Fruit fly (Drosophila melanogaster) whole organism, embryonic: Measurements from ENCODE around the gene CG3546.

Experiments
- Ada2b ChIP-seq: fragments of 200-800 bp; sonication (Bioruptor generic); IDR thresholded peaks from 2 replicates; pipeline ENCODE4 v1.3.6; 2022; ENCODE audit warnings: missing biosample characterization, missing genetic modification characterization
- Adf1 ChIP-seq: fragments of 200-800 bp; sonication (Bioruptor generic); IDR thresholded peaks from 2 replicates; pipeline ENCODE4 v1.3.6; 2022; ENCODE audit warnings: missing biosample characterization, missing genetic modification characterization
- Asciz ChIP-seq: fragments of 200-800 bp; sonication (Bioruptor generic); optimal IDR thresholded peaks from 2 replicates; lab custom pipeline; 2017; ENCODE audit warnings: missing biosample characterization, mild to moderate bottlenecking, missing genetic modification characterization, missing genetic modification reagents
- Awh ChIP-seq: fragments of 200-800 bp; sonication (Bioruptor generic); IDR thresholded peaks from 2 replicates; pipeline ENCODE4, ENCODE4 v1.3.6; 2022; ENCODE audit warnings: missing biosample characterization, missing genetic modification characterization
- Blimp-1 ChIP-seq: fragments of 200-800 bp; sonication (Bioruptor generic); optimal IDR thresholded peaks from 3 replicates; lab custom pipeline; 2018; ENCODE audit warnings: missing biosample characterization, missing genetic modification characterization, mild to moderate bottlenecking, moderate library complexity, missing genetic modification reagents
- CG10654 ChIP-seq: fragments of 200-800 bp; sonication (Bioruptor generic); optimal IDR thresholded peaks from 2 replicates; lab custom pipeline; 2016; ENCODE audit warnings: missing biosample characterization, missing genetic modification characterization
- CG11504 ChIP-seq: fragments of 200-800 bp; sonication (Bioruptor generic); optimal IDR thresholded peaks from 3 replicates; lab custom pipeline; 2019; ENCODE audit warnings: missing biosample characterization, mild to moderate bottlenecking, missing genetic modification characterization, moderate library complexity
- CG14710 ChIP-seq: fragments of 200-800 bp; sonication (Bioruptor generic); optimal IDR thresholded peaks from 3 replicates; lab custom pipeline; 2019; ENCODE audit warnings: missing biosample characterization, mild to moderate bottlenecking, missing genetic modification characterization, moderate library complexity
- CG16813 ChIP-seq: fragments of 200-800 bp; sonication (Bioruptor generic); IDR thresholded peaks from 3 replicates; pipeline ENCODE4 v1.3.6; 2022; ENCODE audit warnings: missing biosample characterization, missing genetic modification characterization; ENCODE audit not compliant: partially characterized antibody
- CG16863 ChIP-seq: fragments of 200-800 bp; sonication (Bioruptor generic); optimal IDR thresholded peaks from 3 replicates; lab custom pipeline; 2016; ENCODE audit warnings: missing biosample characterization, missing genetic modification characterization
- CG18262 ChIP-seq: fragments of 200-800 bp; optimal IDR thresholded peaks from 3 replicates; lab custom pipeline; 2019; ENCODE audit warnings: missing biosample characterization, mild to moderate bottlenecking, missing genetic modification characterization, moderate library complexity
- CG2199 ChIP-seq: fragments of 200-800 bp; sonication (Bioruptor generic); IDR thresholded peaks from 3 replicates; pipeline ENCODE4 v1.3.6; 2022; ENCODE audit warnings: missing biosample characterization, missing genetic modification characterization
- CG31365 ChIP-seq: fragments of 200-800 bp; sonication (Bioruptor generic); optimal IDR thresholded peaks from 2 replicates; lab custom pipeline; 2018; ENCODE audit warnings: missing biosample characterization, mild to moderate bottlenecking, missing genetic modification characterization
- CG32772 ChIP-seq: fragments of 200-800 bp; sonication (Bioruptor generic); IDR thresholded peaks from 2 replicates; pipeline ENCODE4 v1.3.6; 2022; ENCODE audit warnings: missing biosample characterization, missing genetic modification characterization
- CG33557 ChIP-seq: fragments of 200-800 bp; sonication (Bioruptor generic); optimal IDR thresholded peaks from 2 replicates; lab custom pipeline; 2019; ENCODE audit warnings: missing biosample characterization, mild to moderate bottlenecking, missing genetic modification characterization, moderate library complexity
- CG3726 ChIP-seq: fragments of 200-800 bp; sonication (Bioruptor generic); IDR thresholded peaks from 3 replicates; pipeline ENCODE4, ENCODE4 v1.3.6; 2022; ENCODE audit warnings: missing biosample characterization, missing genetic modification characterization
- CG3838 ChIP-seq: fragments of 200-800 bp; sonication (Bioruptor generic); optimal IDR thresholded peaks from 3 replicates; lab custom pipeline; 2016; ENCODE audit warnings: missing biosample characterization, missing genetic modification characterization
- CG43689 ChIP-seq: fragments of 200-800 bp; sonication (Bioruptor generic); IDR thresholded peaks from 2 replicates; pipeline ENCODE4 v1.3.6; 2022; ENCODE audit warnings: missing biosample characterization, missing genetic modification characterization
- CG4404 ChIP-seq: fragments of 200-800 bp; sonication (Bioruptor generic); IDR thresholded peaks from 2 replicates; pipeline ENCODE4 v1.3.6; 2022; ENCODE audit warnings: missing biosample characterization, missing genetic modification characterization
- CG5245 ChIP-seq: fragments of 200-800 bp; sonication (Bioruptor generic); optimal IDR thresholded peaks from 3 replicates; lab custom pipeline; 2016; ENCODE audit warnings: missing biosample characterization, missing genetic modification characterization
- CG7271 ChIP-seq: fragments of 200-800 bp; sonication (Bioruptor generic); optimal IDR thresholded peaks from 2 replicates; lab custom pipeline; 2018; ENCODE audit warnings: missing biosample characterization, mild to moderate bottlenecking, missing genetic modification characterization, moderate library complexity
- CG8359 ChIP-seq: fragments of 200-800 bp; sonication (Bioruptor generic); optimal IDR thresholded peaks from 2 replicates; lab custom pipeline; 2017; ENCODE audit warnings: missing biosample characterization, mild to moderate bottlenecking, missing genetic modification characterization, borderline replicate concordance
- CG8765 ChIP-seq: fragments of 200-800 bp; sonication (Bioruptor generic); IDR thresholded peaks from 2 replicates; pipeline ENCODE4 v1.3.6; 2022; ENCODE audit warnings: missing biosample characterization, missing genetic modification characterization
- CG8944 ChIP-seq: fragments of 200-800 bp; sonication (Bioruptor generic); optimal IDR thresholded peaks from 3 replicates; lab custom pipeline; 2016; ENCODE audit warnings: missing biosample characterization, missing genetic modification characterization
- CoRest ChIP-seq: fragments of 200-800 bp; sonication (Bioruptor generic); optimal IDR thresholded peaks from 3 replicates; lab custom pipeline; 2018; ENCODE audit warnings: missing biosample characterization, mild to moderate bottlenecking, missing genetic modification characterization, moderate library complexity
- E2f2 ChIP-seq: fragments of 200-800 bp; sonication (Bioruptor generic); IDR thresholded peaks from 2 replicates; pipeline ENCODE4 v1.3.6; 2022; ENCODE audit warnings: missing biosample characterization, missing genetic modification characterization
- Ets97D ChIP-seq: fragments of 200-800 bp; sonication (Bioruptor generic); optimal IDR thresholded peaks from 3 replicates; lab custom pipeline; 2016; ENCODE audit warnings: missing biosample characterization, missing genetic modification characterization
- Fer2 ChIP-seq: fragments of 200-800 bp; sonication (Bioruptor generic); optimal IDR thresholded peaks from 2 replicates; lab custom pipeline; 2018; ENCODE audit warnings: missing biosample characterization, mild to moderate bottlenecking, missing genetic modification characterization, moderate library complexity
- Gsc ChIP-seq: fragments of 200-800 bp; sonication (Bioruptor generic); IDR thresholded peaks from 2 replicates; pipeline ENCODE4 v1.3.6; 2022; ENCODE audit warnings: missing biosample characterization, missing genetic modification characterization
- Gug ChIP-seq: fragments of 200-800 bp; sonication (Bioruptor generic); IDR thresholded peaks from 4 replicates; pipeline ENCODE4 v1.3.6; 2022; ENCODE audit warnings: missing biosample characterization, missing genetic modification characterization
- HHEX ChIP-seq: fragments of 200-800 bp; sonication (Bioruptor generic); optimal IDR thresholded peaks from 3 replicates; lab custom pipeline; 2017; ENCODE audit warnings: missing biosample characterization, mild to moderate bottlenecking, missing genetic modification characterization, missing genetic modification reagents
- Lpt ChIP-seq: fragments of >200 bp; optimal IDR thresholded peaks from 2 replicates; lab custom pipeline; 2018; ENCODE audit warnings: missing biosample characterization, missing genetic modification characterization
- NFAT ChIP-seq: fragments of 200-800 bp; sonication (Bioruptor generic); IDR thresholded peaks from 2 replicates; pipeline ENCODE4 v1.3.6; 2022; ENCODE audit warnings: missing biosample characterization, missing genetic modification characterization
- NfI ChIP-seq: fragments of 200-800 bp; sonication (Bioruptor generic); optimal IDR thresholded peaks from 3 replicates; lab custom pipeline; 2018; ENCODE audit warnings: missing biosample characterization, mild to moderate bottlenecking, missing genetic modification characterization, moderate library complexity
- Sry-δ ChIP-seq: fragments of 200-800 bp; sonication (Bioruptor generic); optimal IDR thresholded peaks from 2 replicates; lab custom pipeline; 2016; ENCODE audit warnings: missing biosample characterization, missing genetic modification characterization
- ap ChIP-seq: fragments of 200-800 bp; sonication (Bioruptor generic); IDR thresholded peaks from 2 replicates; pipeline ENCODE4 v1.3.6; 2022; ENCODE audit warnings: missing biosample characterization, missing genetic modification characterization
- az2 ChIP-seq: fragments of 200-800 bp; sonication (Bioruptor generic); optimal IDR thresholded peaks from 3 replicates; lab custom pipeline; 2016; ENCODE audit warnings: missing biosample characterization, missing genetic modification characterization
- chinmo ChIP-seq: fragments of 200-800 bp; sonication (Bioruptor generic); IDR thresholded peaks from 4 replicates; pipeline ENCODE4 v1.3.6; 2022; ENCODE audit warnings: missing biosample characterization, missing genetic modification characterization; ENCODE audit not compliant: partially characterized antibody
- chm ChIP-seq: fragments of 200-800 bp; sonication (Bioruptor generic); IDR thresholded peaks from 2 replicates; pipeline ENCODE4 v1.3.6; 2022; ENCODE audit warnings: missing biosample characterization, missing genetic modification characterization
- da ChIP-seq: fragments of 200-800 bp; sonication (Bioruptor generic); optimal IDR thresholded peaks from 2 replicates; lab custom pipeline; 2016; ENCODE audit warnings: missing biosample characterization, missing genetic modification characterization
- dati ChIP-seq: fragments of 200-800 bp; sonication (Bioruptor generic); IDR thresholded peaks from 2 replicates; pipeline ENCODE4 v1.3.6; 2022; ENCODE audit warnings: missing biosample characterization, missing genetic modification characterization
- emc ChIP-seq: fragments of 200-800 bp; sonication (Bioruptor generic); optimal IDR thresholded peaks from 2 replicates; lab custom pipeline; 2016; ENCODE audit warnings: missing biosample characterization, missing genetic modification characterization
- eve ChIP-seq, 2 experiments: fragments of >200 bp; optimal IDR thresholded peaks; 2 replicates each; lab custom pipeline; 2017; ENCODE audit warnings: missing biosample characterization in 2 of 2, missing genetic modification characterization in 2 of 2
- ewg ChIP-seq: fragments of 200-800 bp; sonication (Bioruptor generic); optimal IDR thresholded peaks from 3 replicates; lab custom pipeline; 2017; ENCODE audit warnings: mild to moderate bottlenecking, missing biosample characterization, missing genetic modification reagents, missing genetic modification characterization
- fu2 ChIP-seq: fragments of 200-800 bp; sonication (Bioruptor generic); optimal IDR thresholded peaks from 2 replicates; lab custom pipeline; 2016; ENCODE audit warnings: missing biosample characterization, missing genetic modification characterization
- jigr1 ChIP-seq: fragments of 200-800 bp; sonication (Bioruptor generic); IDR thresholded peaks from 3 replicates; pipeline ENCODE4 v1.3.6; 2022; ENCODE audit warnings: missing biosample characterization, missing genetic modification characterization
- stc ChIP-seq: fragments of 200-800 bp; sonication (Bioruptor generic); IDR thresholded peaks from 2 replicates; pipeline ENCODE4 v1.3.6; 2022; ENCODE audit warnings: missing biosample characterization, missing genetic modification characterization
- vnd ChIP-seq: fragments of 200-800 bp; sonication (Bioruptor generic); IDR thresholded peaks from 3 replicates; pipeline ENCODE4 v1.3.6; 2022; ENCODE audit warnings: missing biosample characterization, missing genetic modification characterization; ENCODE audit not compliant: partially characterized antibody
- yki ChIP-seq: fragments of >200 bp; optimal IDR thresholded peaks from 3 replicates; lab custom pipeline; 2018
- zen ChIP-seq: fragments of 200-800 bp; sonication (Bioruptor generic); optimal IDR thresholded peaks from 3 replicates; lab custom pipeline; 2018; ENCODE audit warnings: missing biosample characterization, mild to moderate bottlenecking, missing genetic modification characterization, moderate library complexity

CG3546 gene

DNA sequence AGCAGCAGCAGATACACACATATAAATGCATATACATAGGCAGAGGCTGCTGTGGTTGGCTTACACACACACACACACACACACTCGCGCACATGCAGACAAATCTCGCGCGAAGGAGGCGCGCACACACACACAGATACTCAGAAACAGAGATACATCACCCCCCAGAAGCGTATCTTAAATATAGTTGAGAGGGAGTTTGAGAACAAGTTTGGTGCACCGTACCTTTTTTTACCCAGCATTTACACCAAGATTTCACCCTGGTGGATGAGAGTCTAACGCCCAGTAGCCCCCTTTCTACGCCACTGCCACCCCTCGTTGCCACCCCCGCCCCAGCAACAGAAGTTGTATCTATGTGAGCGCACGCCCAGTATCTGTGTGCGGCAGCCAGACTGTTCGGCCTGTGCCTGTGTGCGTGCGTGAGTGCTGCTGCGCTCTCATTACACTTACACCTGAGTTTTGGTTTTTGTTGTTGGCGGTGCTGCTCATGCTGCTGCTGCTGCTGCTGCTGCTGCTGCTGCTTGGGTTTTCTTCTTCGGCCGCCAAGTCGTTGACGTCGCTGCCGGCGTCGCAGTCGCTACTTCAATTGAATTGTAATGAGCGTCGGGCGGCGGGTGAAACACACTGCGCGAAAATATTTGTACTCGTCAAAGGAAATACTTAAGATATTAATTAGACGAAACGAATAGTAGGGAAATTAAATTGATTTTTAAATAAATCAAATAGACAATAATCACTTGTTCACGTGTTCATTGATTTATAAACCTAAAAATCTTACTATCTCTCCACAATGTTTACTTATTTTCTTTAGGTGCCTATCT, 32.3 kb downstream of the CG3546 start (continued):
- TF ChIP-seq NFAT (GFP tag; lab: Robert Waterston, UW) (peak; percentile 84), stc (GFP tag; lab: Robert Waterston, UW) (peak; percentile 73), CG32772 (GFP tag; lab: Robert Waterston, UW) (peak; percentile 93), eve (GFP tag; optimal IDR thresholded peaks at IDR 0.05; lab: Kevin White, UChicago) (no peak), CG16813 (no peak), zen (peak; percentile 50), CG2199 (peak; percentile 73; the same call in 1 of the 3 replicates), chm (peak; percentile 95), Gsc (peak; percentile 83), emc (GFP tag; lab: Kevin White, UChicago) (no peak), HHEX (GFP tag; lab: Kevin White, UChicago) (peak; percentile 78), chinmo (GFP tag; lab: Robert Waterston, UW) (peak; percentile 73; the same call in 1 of the 4 replicates), CG10654 (peak; percentile 77), jigr1 (GFP tag; lab: Robert Waterston, UW) (peak; percentile 84; the same call in 2 of the 3 replicates), E2f2 (GFP tag; lab: Robert Waterston, UW) (peak; percentile 64), Sry-δ (GFP tag; lab: Kevin White, UChicago) (no peak), CG3726 (GFP tag; lab: Robert Waterston, UW) (peak; percentile 93), CG4404 (GFP tag; lab: Robert Waterston, UW) (peak; percentile 94), CG18262 (peak; percentile 82), CG8944 (peak; percentile 76), ap (GFP tag; lab: Robert Waterston, UW) (peak; percentile 86), CG8359 (GFP tag; lab: Kevin White, UChicago) (no peak), Ada2b (GFP tag; lab: Robert Waterston, UW) (peak; percentile 91), CoRest (tag; lab: Kevin White, UChicago) (peak; percentile 85), CG5245 (GFP tag; lab: Kevin White, UChicago) (peak; percentile 73), fu2 (peak; percentile 23), Asciz (peak; percentile 48), Blimp-1 (peak; percentile 46), NfI (GFP tag; lab: Kevin White, UChicago) (peak; percentile 77), Adf1 (peak; percentile 75), CG7271 (peak; percentile 19), CG8765 (GFP tag; lab: Robert Waterston, UW) (peak; percentile 91), ewg (GFP tag; lab: Kevin White, UChicago) (peak; percentile 90), CG3838 (GFP tag; lab: Kevin White, UChicago) (no peak), Ets97D (GFP tag; lab: Kevin White, UChicago) (no peak), Awh (GFP tag; lab: Robert Waterston, UW) (peak; percentile 93), Fer2 (tag; lab: Kevin White, UChicago) (peak; percentile 10), CG43689 (GFP tag; lab: Robert Waterston, UW) (peak; percentile 87), dati (GFP tag; lab: Robert Waterston, UW) (peak; percentile 82), CG14710 (tag; lab: Kevin White, UChicago) (peak; percentile 51), Gug (GFP tag; lab: Robert Waterston, UW) (peak; percentile 97), az2 (peak; percentile 81), CG16863 (peak; percentile 51), da (GFP tag; lab: Kevin White, UChicago) (no peak), Lpt (GFP tag; lab: Kevin White, UChicago) (no peak), CG33557 (GFP tag; lab: Kevin White, UChicago) (peak; percentile 60), CG31365 (peak; percentile 38), yki (lab: Kevin White, UChicago) (no peak), vnd (GFP tag; lab: Robert Waterston, UW) (no peak), CG11504 (tag; lab: Kevin White, UChicago) (peak; percentile 78)
